ENCODE assay signal across 3 fruit fly cellular contexts in the genomic region with DNA sequence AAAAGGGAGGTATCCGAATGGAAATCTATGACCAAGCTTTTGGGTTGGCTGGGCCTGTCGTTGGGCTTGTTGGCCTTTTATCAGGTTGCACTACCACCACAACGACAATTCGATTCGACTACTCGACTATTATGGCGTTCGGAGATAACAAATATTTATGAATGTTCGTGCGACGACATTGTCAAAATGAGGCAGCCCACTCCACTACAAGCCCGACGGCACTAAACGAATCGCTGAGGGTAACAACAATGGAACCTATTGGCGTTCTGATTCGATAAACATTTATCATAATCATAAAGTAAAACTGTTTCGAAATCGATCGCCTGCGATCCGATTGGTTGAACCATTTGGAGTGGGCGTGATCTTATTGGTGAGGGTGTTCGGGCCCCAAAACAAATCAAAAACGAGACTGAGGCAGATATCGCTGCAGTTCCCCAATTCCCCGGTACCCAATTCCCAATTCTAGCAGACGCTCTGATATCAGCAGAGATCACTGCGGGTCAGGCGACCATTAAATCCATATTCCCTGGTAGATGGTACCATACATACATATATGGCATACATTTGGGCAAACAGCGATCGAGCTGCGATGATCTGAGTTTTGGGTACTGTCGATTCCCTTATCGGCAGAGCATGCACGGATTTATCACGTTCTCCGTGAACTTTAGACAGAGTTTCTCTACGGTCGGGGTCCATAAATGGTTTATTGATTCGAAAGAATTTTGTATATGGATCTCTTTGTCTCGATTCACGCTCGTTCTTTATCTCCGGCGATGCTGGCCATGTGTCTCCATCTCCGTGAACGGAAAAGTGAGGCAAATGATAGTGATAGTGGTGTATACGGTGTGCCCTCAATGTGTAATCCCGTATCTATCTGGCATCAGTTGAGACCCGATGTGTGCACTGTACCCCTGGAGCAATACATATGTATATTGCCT.
TF ChIP-seq lines count a peak whose summit lies in the region.

No protein-coding gene starts in this region.

- no peak for TF ChIP-seq CTCF in whole organism, embryonic (GFP tag; optimal IDR thresholded peaks at IDR 0.05; lab: Kevin White, UChicago)

TF ChIP-seq in whole organism, adult, 20 proteins besides CTCF, POLR2A, EP300 and RAD21:
- no peak for TF ChIP-seq bab1 (GFP tag; optimal IDR thresholded peaks at IDR 0.05; lab: Kevin White, UChicago)
- no peak for TF ChIP-seq CG12768 (GFP tag; optimal IDR thresholded peaks at IDR 0.05; lab: Kevin White, UChicago)
- no peak for TF ChIP-seq Crg-1 (GFP tag; optimal IDR thresholded peaks at IDR 0.05; lab: Kevin White, UChicago)
- no peak for TF ChIP-seq Mnt (GFP tag; optimal IDR thresholded peaks at IDR 0.05; lab: Kevin White, UChicago)
- TF ChIP-seq CG7101 (tag; optimal IDR thresholded peaks at IDR 0.05; lab: Kevin White, UChicago), result no peak
- no peak for TF ChIP-seq tj (GFP tag; optimal IDR thresholded peaks at IDR 0.05; lab: Kevin White, UChicago)
- no peak for TF ChIP-seq ovo (GFP tag; optimal IDR thresholded peaks at IDR 0.05; lab: Kevin White, UChicago)
- TF ChIP-seq CG33017 (tag; optimal IDR thresholded peaks at IDR 0.05; lab: Kevin White, UChicago), result no peak
- TF ChIP-seq CG11617 (GFP tag; optimal IDR thresholded peaks at IDR 0.05; lab: Kevin White, UChicago), result no peak
- TF ChIP-seq kay (GFP tag; lab: Kevin White, UChicago; ENCODE audit: borderline replicate concordance), result peak; percentile 48
- no peak for TF ChIP-seq CG7045 (GFP tag; optimal IDR thresholded peaks at IDR 0.05; lab: Kevin White, UChicago)
- no peak for TF ChIP-seq CG1620 (GFP tag; optimal IDR thresholded peaks at IDR 0.05; lab: Kevin White, UChicago)
- peak; percentile 1 for TF ChIP-seq cic (GFP tag; optimal IDR thresholded peaks at IDR 0.05; lab: Kevin White, UChicago)
TF ChIP-seq in whole organism, adult: peak in this region for 2.

TF ChIP-seq in whole organism, embryonic, 481 proteins besides CTCF, POLR2A, EP300 and RAD21 (continues in another document):
- TF ChIP-seq Xrp1 (GFP tag; IDR thresholded peaks at IDR 0.05; lab: Robert Waterston, UW) (no peak), CG10543 (GFP tag; optimal IDR thresholded peaks at IDR 0.05; lab: Kevin White, UChicago) (peak; percentile 29), tin (GFP tag; optimal IDR thresholded peaks at IDR 0.05; lab: Kevin White, UChicago) (no peak), CG17359 (tag; optimal IDR thresholded peaks at IDR 0.05; lab: Kevin White, UChicago) (no peak), CG12659 (GFP tag; optimal IDR thresholded peaks at IDR 0.05; lab: Kevin White, UChicago) (no peak), Abd-B (GFP tag; optimal IDR thresholded peaks at IDR 0.05; lab: Kevin White, UChicago) (no peak), Nf-YC (tag; optimal IDR thresholded peaks at IDR 0.05; lab: Kevin White, UChicago) (peak; percentile 98), Dad (GFP tag; optimal IDR thresholded peaks at IDR 0.05; lab: Kevin White, UChicago) (no peak), repo (GFP tag; optimal IDR thresholded peaks at IDR 0.05; lab: Kevin White, UChicago) (no peak), cg (GFP tag; optimal IDR thresholded peaks at IDR 0.05; lab: Kevin White, UChicago) (peak; percentile 48), tup (GFP tag; optimal IDR thresholded peaks at IDR 0.05; lab: Kevin White, UChicago) (no peak), schlank (tag; optimal IDR thresholded peaks at IDR 0.05; lab: Kevin White, UChicago) (no peak), CG6791 (GFP tag; IDR thresholded peaks at IDR 0.05; lab: Robert Waterston, UW; ENCODE audit: partially characterized antibody) (0 out of 3 replicates have a peak, but pooled peaks have one; percentile 31), CG6254 (GFP tag; optimal IDR thresholded peaks at IDR 0.05; lab: Kevin White, UChicago) (no peak), CG17186 (GFP tag; optimal IDR thresholded peaks at IDR 0.05; lab: Kevin White, UChicago) (no peak), Bgb (GFP tag; IDR thresholded peaks at IDR 0.05; lab: Robert Waterston, UW; ENCODE audit: partially characterized antibody) (0 out of 2 replicates have a peak, but pooled peaks have one; percentile 8), Oaz (GFP tag; IDR thresholded peaks at IDR 0.05; lab: Robert Waterston, UW) (no peak), pum (GFP tag; optimal IDR thresholded peaks at IDR 0.05; lab: Kevin White, UChicago) (no peak), Scr (GFP tag; IDR thresholded peaks at IDR 0.05; lab: Robert Waterston, UW; ENCODE audit: partially characterized antibody) (no peak), GATAe (GFP tag; conservative IDR thresholded peaks at IDR 0.05; lab: Robert Waterston, UW) (peak; percentile 53; the same call in 1 of the 2 replicates), slbo (GFP tag; IDR thresholded peaks at IDR 0.05; lab: Robert Waterston, UW) (no peak), Poxn (GFP tag; IDR thresholded peaks at IDR 0.05; lab: Robert Waterston, UW) (no peak), lbe (GFP tag; optimal IDR thresholded peaks at IDR 0.05; lab: Kevin White, UChicago) (no peak), CG3407 (GFP tag; optimal IDR thresholded peaks at IDR 0.05; lab: Kevin White, UChicago) (no peak), ac (GFP tag; optimal IDR thresholded peaks at IDR 0.05; lab: Kevin White, UChicago) (no peak), dmrt11E (tag; optimal IDR thresholded peaks at IDR 0.05; lab: Kevin White, UChicago) (no peak), CG5245 (GFP tag; optimal IDR thresholded peaks at IDR 0.05; lab: Kevin White, UChicago) (no peak), gem (tag; optimal IDR thresholded peaks at IDR 0.05; lab: Kevin White, UChicago) (no peak), CG13894 (tag; optimal IDR thresholded peaks at IDR 0.05; lab: Kevin White, UChicago) (peak; percentile 18), CG10979 (tag; optimal IDR thresholded peaks at IDR 0.05; lab: Kevin White, UChicago) (no peak), Deaf1 (tag; optimal IDR thresholded peaks at IDR 0.05; lab: Kevin White, UChicago) (peak; percentile 84), mirr (GFP tag; optimal IDR thresholded peaks at IDR 0.05; lab: Kevin White, UChicago) (peak; percentile 42), CG15479 (GFP tag; optimal IDR thresholded peaks at IDR 0.05; lab: Kevin White, UChicago) (peak; percentile 62), Hmx (GFP tag; optimal IDR thresholded peaks at IDR 0.05; lab: Kevin White, UChicago) (no peak)

TF ChIP-seq in whole organism, prepupa, 60 proteins besides CTCF, POLR2A, EP300 and RAD21:
- no peak for TF ChIP-seq CG3919 (GFP tag; optimal IDR thresholded peaks at IDR 0.05; lab: Kevin White, UChicago)
- no peak for TF ChIP-seq CG8119 (GFP tag; IDR thresholded peaks at IDR 0.05; lab: Robert Waterston, UW)
- peak; percentile 98 for TF ChIP-seq svp (GFP tag; lab: Kevin White, UChicago)
